Worm (Caenorhabditis elegans): ENCODE measurements around the gene F49H12.2.

DNA sequence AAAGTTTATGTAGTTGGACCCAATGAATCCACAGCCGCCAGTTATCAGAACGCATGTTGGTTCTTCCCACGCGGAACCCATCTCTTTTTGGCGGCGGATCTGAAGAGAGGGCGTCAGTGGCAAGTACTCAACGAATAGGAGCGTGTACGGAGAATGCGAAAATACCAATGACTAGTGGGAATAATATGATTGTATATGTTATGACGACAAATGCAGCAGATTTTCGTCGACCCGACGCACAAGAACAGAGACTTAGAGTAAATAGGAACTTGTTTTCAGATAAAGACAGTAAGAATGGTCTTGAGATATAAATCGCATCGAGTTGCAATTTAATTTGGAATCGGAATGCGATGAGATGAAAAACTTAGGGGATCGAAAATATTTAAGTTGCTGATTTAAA is 27.9 kb downstream of the F49H12.2 start, which contains the start of gene bus-5:
- no peak for TF ChIP-seq let-526 (GFP tag; IDR thresholded peaks at IDR 0.05)
- TF ChIP-seq F57A8.1 (GFP tag; optimal IDR thresholded peaks at IDR 0.05), result no peak
- TF ChIP-seq attf-6 (GFP tag; IDR thresholded peaks at IDR 0.05), result no peak
- TF ChIP-seq hlh-26 (GFP tag; conservative IDR thresholded peaks at IDR 0.05), result no peak
- TF ChIP-seq ama-1 (optimal IDR thresholded peaks at IDR 0.05), result no peak
- no peak for TF ChIP-seq ama-1 (GFP tag; optimal IDR thresholded peaks at IDR 0.05)
- no peak for TF ChIP-seq hrde-1 (tag; optimal IDR thresholded peaks at IDR 0.05; ENCODE audit: borderline replicate concordance)

All from whole organism, young adult.